Worm (Caenorhabditis elegans) whole organism, early embryonic: ENCODE measurements around the gene uev-2.

Experiments
- ama-1 ChIP-seq: fragments of 150-350 bp; optimal IDR thresholded peaks from 2 replicates; lab custom pipeline; 2014
- hmbx-1 ChIP-seq: sonication (generic microtip); optimal IDR thresholded peaks from 2 replicates; lab custom pipeline; 2016; ENCODE audit warnings: mild to moderate bottlenecking, missing genetic modification characterization, missing compliant biosample characterization
- hnd-1 ChIP-seq: sonication (generic microtip); optimal IDR thresholded peaks from 2 replicates; lab custom pipeline; 2016; ENCODE audit warnings: missing genetic modification characterization, missing compliant biosample characterization
- pes-1 ChIP-seq: fragments of 200-800 bp; sonication (Bioruptor generic); IDR thresholded peaks from 2 replicates; pipeline ENCODE4 v1.3.6; 2022; ENCODE audit warnings: missing genetic modification reagents, missing genetic modification characterization, missing compliant biosample characterization
- scrt-1 ChIP-seq: fragments of 200-800 bp; sonication (Bioruptor generic); IDR thresholded peaks from 2 replicates; pipeline ENCODE4 v1.3.6; 2022; ENCODE audit warnings: missing genetic modification characterization, missing compliant biosample characterization
- tbx-37 ChIP-seq: fragments of 200-800 bp; sonication (Bioruptor generic); conservative IDR thresholded peaks from 2 replicates; pipeline ENCODE4 v1.3.6; 2022; ENCODE audit warnings: missing genetic modification reagents, missing genetic modification characterization, missing compliant biosample characterization

DNA sequence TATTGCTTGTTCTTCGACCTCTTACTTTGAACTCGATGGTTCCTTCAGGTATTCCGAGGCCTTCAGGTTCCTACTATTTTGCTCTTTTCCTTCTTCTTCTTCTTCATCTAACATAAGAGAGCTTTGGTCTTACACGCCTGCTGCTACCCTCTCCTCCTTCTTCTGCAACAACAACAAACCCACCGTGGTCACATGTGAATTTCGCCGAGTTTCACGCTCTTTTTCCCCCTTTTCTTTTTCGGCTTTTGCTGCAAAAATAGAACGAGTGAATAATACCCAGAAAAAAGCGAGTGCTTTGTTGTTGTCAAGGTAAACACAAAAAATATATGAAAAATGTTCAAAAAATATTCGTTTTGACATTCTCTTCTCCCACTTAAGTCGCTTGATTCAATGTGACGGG is 40.5 kb downstream of the uev-2 start:
- TF ChIP-seq hnd-1 (tag; lab: Kevin White, UChicago) (no peak), ama-1 (no peak), pes-1 (GFP tag; lab: Robert Waterston, UW) (no peak), tbx-37 (no peak), hmbx-1 (no peak), scrt-1 (GFP tag; lab: Robert Waterston, UW) (no peak)
